Worm (Caenorhabditis elegans) whole organism, L4 larva: ENCODE results near the gene nhr-142.

Experiments
- F10B5.3 ChIP-seq: sonication (generic microtip); optimal IDR thresholded peaks from 2 replicates; lab custom pipeline; 2016; ENCODE audit warnings: mild to moderate bottlenecking, missing genetic modification characterization, missing compliant biosample characterization
- F26F4.8 ChIP-seq: fragments of 200-800 bp; sonication (Bioruptor generic); conservative IDR thresholded peaks from 2 replicates; pipeline ENCODE4 v1.3.6; 2022; ENCODE audit warnings: missing genetic modification characterization, missing compliant biosample characterization
- F37D6.2 ChIP-seq: sonication (generic microtip); optimal IDR thresholded peaks from 2 replicates; lab custom pipeline; 2016; ENCODE audit warnings: mild to moderate bottlenecking, missing genetic modification characterization, missing compliant biosample characterization
- F44E2.7 ChIP-seq: fragments of 200-800 bp; sonication (Bioruptor generic); IDR thresholded peaks from 2 replicates; pipeline ENCODE4 v2.1.2; 2022; ENCODE audit warnings: missing genetic modification characterization, missing compliant biosample characterization
- T26A8.4 ChIP-seq: fragments of 200-800 bp; sonication (Bioruptor generic); IDR thresholded peaks from 2 replicates; pipeline ENCODE4 v1.3.6; 2022; ENCODE audit warnings: missing genetic modification characterization, missing compliant biosample characterization
- Y48G9A.11 ChIP-seq: fragments of 200-800 bp; sonication (Bioruptor generic); IDR thresholded peaks from 2 replicates; pipeline ENCODE4 v1.3.6; 2022; ENCODE audit warnings: missing genetic modification reagents, missing genetic modification characterization, missing compliant biosample characterization
- Y5F2A.4 ChIP-seq: fragments of 200-800 bp; sonication (Bioruptor generic); optimal IDR thresholded peaks from 2 replicates; lab custom pipeline; 2018; ENCODE audit warnings: mild to moderate bottlenecking, missing genetic modification characterization, missing compliant biosample characterization
- Y75B8A.6 ChIP-seq: fragments of 200-800 bp; sonication (Bioruptor generic); IDR thresholded peaks from 2 replicates; pipeline ENCODE4 v1.3.6; 2022; ENCODE audit warnings: missing genetic modification reagents, missing genetic modification characterization, missing compliant biosample characterization
- ZK546.5 ChIP-seq, 2 experiments: sonication (generic microtip); optimal IDR thresholded peaks; 2 replicates each; lab custom pipeline; 2017; ENCODE audit warnings: missing biosample characterization in 2 of 2, missing genetic modification characterization in 2 of 2
- aha-1 ChIP-seq: fragments of 150-350 bp; peaks from one replicate; lab custom pipeline; 2014; ENCODE audit warnings: missing biosample characterization, missing genetic modification characterization
- arid-1 ChIP-seq: fragments of 200-800 bp; sonication (Bioruptor generic); conservative IDR thresholded peaks from 2 replicates; pipeline ENCODE4 v1.3.6; 2022; ENCODE audit warnings: missing genetic modification reagents, missing genetic modification characterization, missing compliant biosample characterization
- ceh-20 ChIP-seq: fragments of 200-800 bp; sonication (Bioruptor generic); IDR thresholded peaks from 2 replicates; pipeline ENCODE4 v1.3.6; 2022; ENCODE audit warnings: missing genetic modification reagents, missing genetic modification characterization, missing compliant biosample characterization
- ceh-28 ChIP-seq: fragments of 150-350 bp; optimal IDR thresholded peaks from 2 replicates; lab custom pipeline; 2014; ENCODE audit warnings: missing biosample characterization, missing genetic modification reagents, missing genetic modification characterization
- ceh-32 ChIP-seq: sonication (generic microtip); optimal IDR thresholded peaks from 2 replicates; lab custom pipeline; 2016; ENCODE audit warnings: mild to moderate bottlenecking, missing genetic modification characterization, missing compliant biosample characterization; ENCODE audit not compliant: poor library complexity
- ceh-44 ChIP-seq: fragments of 200-800 bp; sonication (Bioruptor generic); IDR thresholded peaks from 2 replicates; pipeline ENCODE4 v1.3.6; 2022; ENCODE audit warnings: missing genetic modification reagents, missing genetic modification characterization, missing compliant biosample characterization
- ceh-62 ChIP-seq: sonication (generic microtip); optimal IDR thresholded peaks from 2 replicates; lab custom pipeline; 2017; ENCODE audit warnings: missing biosample characterization, missing genetic modification characterization
- ceh-82 ChIP-seq: sonication (generic microtip); optimal IDR thresholded peaks from 2 replicates; lab custom pipeline; 2017; ENCODE audit warnings: missing biosample characterization, missing genetic modification characterization
- ces-1 ChIP-seq: fragments of 150-350 bp; sonication (generic microtip); optimal IDR thresholded peaks from 4 replicates; lab custom pipeline; 2014; ENCODE audit warnings: missing biosample characterization, missing genetic modification reagents, missing genetic modification characterization
- ctbp-1 ChIP-seq: fragments of 200-800 bp; sonication (Bioruptor generic); IDR thresholded peaks from 2 replicates; pipeline ENCODE4 v1.3.6; 2022; ENCODE audit warnings: missing genetic modification reagents, missing genetic modification characterization, missing compliant biosample characterization
- daf-12 ChIP-seq: fragments of 150-350 bp; optimal IDR thresholded peaks from 2 replicates; lab custom pipeline; 2014; ENCODE audit warnings: missing biosample characterization, missing genetic modification reagents, missing genetic modification characterization
- daf-19 ChIP-seq: fragments of 200-800 bp; sonication (Bioruptor generic); conservative IDR thresholded peaks from 2 replicates; pipeline ENCODE4 v1.3.6; 2022; ENCODE audit warnings: missing genetic modification characterization, missing compliant biosample characterization
- dmd-6 ChIP-seq: fragments of 200-800 bp; sonication (Bioruptor generic); IDR thresholded peaks from 2 replicates; pipeline ENCODE4 v1.3.6; 2022; ENCODE audit warnings: missing genetic modification reagents, missing genetic modification characterization, missing compliant biosample characterization
- dmd-8 ChIP-seq: fragments of 200-800 bp; sonication (Bioruptor generic); IDR thresholded peaks from 2 replicates; pipeline ENCODE4 v1.3.6; 2022; ENCODE audit warnings: missing genetic modification characterization, missing compliant biosample characterization
- egl-27 ChIP-seq: sonication (generic microtip); optimal IDR thresholded peaks from 3 replicates; lab custom pipeline; 2017; ENCODE audit warnings: missing biosample characterization, missing genetic modification reagents, missing genetic modification characterization
- fos-1 ChIP-seq: fragments of 150-350 bp; optimal IDR thresholded peaks from 2 replicates; lab custom pipeline; 2014; ENCODE audit warnings: missing biosample characterization, missing genetic modification characterization
- gei-8 ChIP-seq: fragments of 200-800 bp; sonication (Bioruptor generic); optimal IDR thresholded peaks from 2 replicates; lab custom pipeline; 2018; ENCODE audit warnings: mild to moderate bottlenecking, missing genetic modification characterization, missing compliant biosample characterization
- hmg-1.1 ChIP-seq: fragments of 200-800 bp; sonication (Bioruptor generic); IDR thresholded peaks from 2 replicates; pipeline ENCODE4 v1.3.6; 2022; ENCODE audit warnings: missing genetic modification reagents, missing genetic modification characterization, missing compliant biosample characterization
- lin-13 ChIP-seq: fragments of 150-350 bp; optimal IDR thresholded peaks from 2 replicates; lab custom pipeline; 2014; ENCODE audit warnings: missing biosample characterization, missing genetic modification reagents, missing genetic modification characterization
- lin-38 ChIP-seq: fragments of 200-800 bp; sonication (Bioruptor generic); IDR thresholded peaks from 2 replicates; pipeline ENCODE4 v1.3.6; 2022; ENCODE audit warnings: missing genetic modification reagents, missing genetic modification characterization, missing compliant biosample characterization
- lin-39 ChIP-seq: fragments of 150-350 bp; optimal IDR thresholded peaks from 2 replicates; lab custom pipeline; 2014; ENCODE audit warnings: missing biosample characterization, missing genetic modification reagents, missing genetic modification characterization
- lir-3 ChIP-seq: sonication (generic microtip); optimal IDR thresholded peaks from 2 replicates; lab custom pipeline; 2016; ENCODE audit warnings: mild to moderate bottlenecking, missing genetic modification characterization, missing compliant biosample characterization
- madf-5 ChIP-seq, 2 experiments: fragments of 200-800 bp; sonication (Bioruptor generic); IDR thresholded peaks; 2 replicates each; pipeline ENCODE4 v1.3.6; 2022; ENCODE audit warnings: missing compliant biosample characterization in 2 of 2, missing genetic modification characterization in 2 of 2
- mdt-29 ChIP-seq: fragments of 200-800 bp; sonication (Bioruptor generic); IDR thresholded peaks from 2 replicates; pipeline ENCODE4 v1.3.6; 2022; ENCODE audit warnings: missing genetic modification reagents, missing genetic modification characterization, missing compliant biosample characterization
- nhr-102 ChIP-seq: sonication (generic microtip); optimal IDR thresholded peaks from 2 replicates; lab custom pipeline; 2016; ENCODE audit warnings: mild to moderate bottlenecking, missing genetic modification characterization, moderate library complexity, missing compliant biosample characterization
- nhr-11 ChIP-seq: fragments of 150-350 bp; optimal IDR thresholded peaks from 2 replicates; lab custom pipeline; 2014; ENCODE audit warnings: missing biosample characterization, missing genetic modification characterization
- nhr-111 ChIP-seq: fragments of 200-800 bp; sonication (Bioruptor generic); optimal IDR thresholded peaks from 2 replicates; lab custom pipeline; 2018; ENCODE audit warnings: mild to moderate bottlenecking, missing genetic modification characterization, missing compliant biosample characterization
- nhr-28 ChIP-seq: fragments of 150-350 bp; optimal IDR thresholded peaks from 2 replicates; lab custom pipeline; 2014; ENCODE audit warnings: missing biosample characterization, missing genetic modification characterization
- nhr-76 ChIP-seq: fragments of 150-350 bp; optimal IDR thresholded peaks from 2 replicates; lab custom pipeline; 2014; ENCODE audit warnings: missing biosample characterization, missing genetic modification characterization
- pha-4 ChIP-seq, 2 experiments: fragments of 150-350 bp in 1 of 2; fragments of 200-800 bp in 1 of 2; sonication (Bioruptor generic) in 1 of 2; IDR thresholded peaks in 1 of 2; optimal IDR thresholded peaks in 1 of 2; 2 replicates each; pipeline versions ENCODE4 v1.3.6 to Lab custom; 2014 to 2022; ENCODE audit warnings: missing genetic modification characterization in 2 of 2, missing genetic modification reagents in 2 of 2, missing biosample characterization in 1 of 2, missing compliant biosample characterization in 1 of 2
- rbr-2 ChIP-seq: sonication (generic microtip); optimal IDR thresholded peaks from 2 replicates; lab custom pipeline; 2016; ENCODE audit warnings: missing genotype, missing genetic modification characterization, missing compliant biosample characterization
- set-16 ChIP-seq: fragments of 200-800 bp; sonication (Bioruptor generic); IDR thresholded peaks from 2 replicates; pipeline ENCODE4 v1.3.6; 2022; ENCODE audit warnings: missing genetic modification reagents, missing genetic modification characterization, missing compliant biosample characterization
- skn-1 ChIP-seq: fragments of 150-350 bp; optimal IDR thresholded peaks from 2 replicates; lab custom pipeline; 2014; ENCODE audit warnings: missing biosample characterization, missing genetic modification characterization
- snpc-4 ChIP-seq: fragments of 150-350 bp; optimal IDR thresholded peaks from 2 replicates; lab custom pipeline; 2014; ENCODE audit warnings: missing biosample characterization, missing genetic modification characterization
- spr-1 ChIP-seq: sonication (generic microtip); optimal IDR thresholded peaks from 2 replicates; lab custom pipeline; 2016; ENCODE audit warnings: mild to moderate bottlenecking, missing genetic modification characterization, missing compliant biosample characterization
- spr-3 ChIP-seq: fragments of 200-800 bp; sonication (Bioruptor generic); optimal IDR thresholded peaks from 2 replicates; lab custom pipeline; 2018; ENCODE audit warnings: mild to moderate bottlenecking, missing genetic modification characterization, missing compliant biosample characterization
- unc-39 ChIP-seq: sonication (generic microtip); optimal IDR thresholded peaks from 2 replicates; lab custom pipeline; 2017; ENCODE audit warnings: missing biosample characterization, missing genetic modification characterization
- unc-62 ChIP-seq, 3 experiments: fragments of 150-350 bp in 1 of 3; sonication (generic microtip); optimal IDR thresholded peaks in 2 of 3; peaks in 1 of 3; 1 replicate in 1 of 3; 2 replicates in 2 of 3; lab custom pipeline; 2014 to 2017; ENCODE audit warnings: missing biosample characterization in 3 of 3, missing genetic modification characterization in 3 of 3, missing genetic modification reagents in 3 of 3, missing genotype in 1 of 3
- zag-1 ChIP-seq: fragments of 150-350 bp; optimal IDR thresholded peaks from 2 replicates; lab custom pipeline; 2014; ENCODE audit warnings: missing biosample characterization, missing genetic modification characterization
- zfp-2 ChIP-seq: sonication (generic microtip); optimal IDR thresholded peaks from 2 replicates; lab custom pipeline; 2016; ENCODE audit warnings: mild to moderate bottlenecking, missing genetic modification characterization, missing compliant biosample characterization
- zip-11 ChIP-seq: fragments of 200-800 bp; sonication (Bioruptor generic); IDR thresholded peaks from 2 replicates; pipeline ENCODE4 v1.3.6; 2022; ENCODE audit warnings: missing genetic modification characterization, missing compliant biosample characterization
- zip-2 ChIP-seq: fragments of 150-350 bp; optimal IDR thresholded peaks from 2 replicates; lab custom pipeline; 2014; ENCODE audit warnings: missing biosample characterization, missing genetic modification characterization

The nhr-142 gene

DNA sequence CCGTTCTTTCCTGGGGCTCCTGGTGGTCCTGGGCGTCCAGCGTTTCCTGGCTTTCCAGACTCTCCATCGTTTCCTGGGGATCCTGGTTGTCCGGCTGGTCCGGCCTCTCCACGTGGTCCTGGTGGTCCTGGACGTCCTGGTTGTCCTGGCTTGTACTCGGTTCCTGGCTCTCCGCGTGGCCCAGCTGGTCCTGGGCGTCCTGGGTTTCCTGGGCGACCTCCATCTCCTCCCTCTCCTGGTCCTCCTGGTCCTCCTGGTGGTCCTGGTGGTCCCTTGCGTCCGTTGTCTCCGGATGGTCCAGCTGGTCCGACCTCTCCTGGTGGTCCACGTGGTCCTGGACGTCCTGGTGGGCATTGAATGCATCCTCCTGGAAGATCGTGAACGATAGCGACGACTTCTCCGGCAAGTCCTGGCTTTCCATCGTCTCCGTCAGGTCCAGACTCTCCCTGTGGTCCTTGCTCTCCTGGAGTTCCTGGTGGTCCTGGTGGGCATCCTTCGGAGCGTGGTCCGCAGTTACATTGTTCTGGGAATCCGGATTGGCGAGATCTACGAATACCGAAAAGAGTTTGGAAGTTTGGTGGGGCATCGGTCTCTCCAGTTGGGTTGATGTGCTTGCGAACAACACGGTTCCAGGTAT, 45.7 kb upstream of the nhr-142 start (continued):
- TF ChIP-seq F37D6.2 (tag; lab: Kevin White, UChicago) (no peak), ceh-62 (tag; lab: Kevin White, UChicago) (no peak), rbr-2 (tag; lab: Kevin White, UChicago) (no peak), unc-62 (GFP tag; optimal IDR thresholded peaks at IDR 0.05 in 1 of 2; lab: Kevin White, UChicago) (no peak), unc-62 (tag; optimal IDR thresholded peaks at IDR 0.05; lab: Kevin White, UChicago) (no peak), fos-1 (tag; lab: Kevin White, UChicago) (no peak), ZK546.5 (tag; optimal IDR thresholded peaks at IDR 0.05; lab: Kevin White, UChicago) (no peak), arid-1 (no peak), zip-2 (no peak), ceh-82 (tag; lab: Kevin White, UChicago) (no peak), T26A8.4 (GFP tag; lab: Robert Waterston, UW) (peak; percentile 41; the same call in 1 of the 2 replicates), zag-1 (tag; lab: Kevin White, UChicago) (no peak), gei-8 (GFP tag; lab: Kevin White, UChicago) (peak; percentile 17), egl-27 (tag; lab: Kevin White, UChicago) (no peak), madf-5 (GFP tag; IDR thresholded peaks at IDR 0.05; lab: Robert Waterston, UW) (peak in 1 of 2 experiments; percentile 50; a peak in 1 of 4 replicates), F26F4.8 (GFP tag; lab: Robert Waterston, UW) (no peak), zip-11 (GFP tag; lab: Robert Waterston, UW) (no peak), F10B5.3 (tag; lab: Kevin White, UChicago) (no peak), mdt-29 (GFP tag; lab: Robert Waterston, UW) (0 out of 2 replicates have a peak, but pooled peaks have one; percentile 5), pha-4 (GFP tag; IDR thresholded peaks at IDR 0.05; lab: Robert Waterston, UW) (0 out of 2 replicates have a peak, but pooled peaks have one; percentile 10), pha-4 (tag; optimal IDR thresholded peaks at IDR 0.05; lab: Kevin White, UChicago) (no peak), spr-1 (tag; lab: Kevin White, UChicago) (no peak), spr-3 (GFP tag; lab: Kevin White, UChicago) (peak; percentile 1), lin-39 (tag; lab: Kevin White, UChicago) (no peak), nhr-11 (no peak), daf-19 (GFP tag; lab: Robert Waterston, UW) (no peak), ceh-32 (tag; lab: Kevin White, UChicago) (no peak), nhr-111 (GFP tag; lab: Kevin White, UChicago) (no peak), Y5F2A.4 (GFP tag; lab: Kevin White, UChicago) (no peak), ceh-28 (tag; lab: Kevin White, UChicago) (no peak), hmg-1.1 (GFP tag; lab: Robert Waterston, UW) (no peak), set-16 (peak; percentile 99), dmd-6 (GFP tag; lab: Robert Waterston, UW) (peak; percentile 26; the same call in 1 of the 2 replicates), zfp-2 (tag; lab: Kevin White, UChicago) (no peak), daf-12 (tag; lab: Kevin White, UChicago) (no peak), Y48G9A.11 (GFP tag; lab: Robert Waterston, UW) (0 out of 2 replicates have a peak, but pooled peaks have one; percentile 23), nhr-76 (tag; lab: Kevin White, UChicago) (no peak), ceh-44 (GFP tag; lab: Robert Waterston, UW) (no peak), snpc-4 (tag; lab: Kevin White, UChicago) (no peak), dmd-8 (GFP tag; lab: Robert Waterston, UW) (no peak), unc-39 (tag; lab: Kevin White, UChicago) (no peak), Y75B8A.6 (GFP tag; lab: Robert Waterston, UW) (no peak), ctbp-1 (GFP tag; lab: Robert Waterston, UW) (peak; percentile 78), ceh-20 (GFP tag; lab: Robert Waterston, UW) (no peak), F44E2.7 (no peak), nhr-102 (tag; lab: Kevin White, UChicago) (no peak), lin-13 (GFP tag; lab: Kevin White, UChicago) (no peak), skn-1 (tag; lab: Kevin White, UChicago) (no peak), aha-1 (tag; lab: Kevin White, UChicago) (no peak), lin-38 (GFP tag; lab: Robert Waterston, UW) (peak; percentile 28; the same call in 1 of the 2 replicates), ces-1 (GFP tag; lab: Kevin White, UChicago) (no peak), nhr-28 (no peak), lir-3 (no peak)
